Worm (Caenorhabditis elegans): Measurements from ENCODE around the gene F55A11.7.

DNA sequence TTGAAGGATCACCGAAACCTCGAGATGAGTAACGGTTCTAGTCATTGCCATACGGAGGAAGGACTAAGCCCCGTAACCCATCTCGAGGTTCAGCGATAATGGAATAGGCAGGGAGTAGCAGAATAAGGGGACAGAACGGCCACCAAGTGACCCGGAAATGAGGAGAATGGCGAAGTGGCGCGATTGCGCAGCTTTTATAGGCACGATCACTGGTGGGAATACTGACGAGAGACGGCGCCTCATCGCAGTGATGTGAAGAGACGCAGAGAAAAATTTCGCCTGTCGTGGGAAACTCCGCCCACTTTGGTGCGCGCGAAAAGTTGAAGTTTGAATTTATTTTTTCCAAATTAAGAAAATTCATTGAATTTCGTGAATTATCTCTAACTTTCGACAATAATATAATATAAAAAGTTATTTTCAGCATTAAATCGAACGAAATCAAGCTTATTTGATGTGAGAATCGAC, 17.2 kb downstream of the F55A11.7 start, which contains the start of gene F55A11.4:
- TF ChIP-seq ets-4 (GFP tag; optimal IDR thresholded peaks at IDR 0.05) (no peak), B0261.1 (tag; optimal IDR thresholded peaks at IDR 0.05) (no peak), dpl-1 (GFP tag; optimal IDR thresholded peaks at IDR 0.05) (peak; percentile 26), sdz-38 (tag; optimal IDR thresholded peaks at IDR 0.05) (no peak), unc-62 (GFP tag; optimal IDR thresholded peaks at IDR 0.05) (no peak), snpc-4 (GFP tag; optimal IDR thresholded peaks at IDR 0.05) (no peak), snpc-4 (tag; optimal IDR thresholded peaks at IDR 0.05) (peak in 2 of 4 experiments; percentile 28 to 31), pha-4 (tag; optimal IDR thresholded peaks at IDR 0.05) (no peak), ztf-28 (GFP tag; IDR thresholded peaks at IDR 0.05) (no peak), bed-2 (GFP tag; IDR thresholded peaks at IDR 0.05) (no peak), lsy-27 (tag; optimal IDR thresholded peaks at IDR 0.05; ENCODE audit: borderline replicate concordance, insufficient read depth) (no peak), nhr-80 (tag; optimal IDR thresholded peaks at IDR 0.05) (no peak), sptf-2 (GFP tag; optimal IDR thresholded peaks at IDR 0.05) (no peak), ceh-27 (GFP tag; optimal IDR thresholded peaks at IDR 0.05) (no peak), Y53F4B.3 (GFP tag; IDR thresholded peaks at IDR 0.05) (no peak)
